Fruit fly (Drosophila melanogaster) whole organism, prepupa: ENCODE data around the gene Cyp18a1.

Source experiments
- Blimp-1 ChIP-seq: fragments of 200-800 bp; sonication (Bioruptor generic); optimal IDR thresholded peaks from 3 replicates; lab custom pipeline; 2017; ENCODE audit warnings: missing biosample characterization, missing genetic modification characterization, mild to moderate bottlenecking, moderate library complexity, missing genetic modification reagents
- CG11902 ChIP-seq: fragments of 200-800 bp; sonication (Bioruptor generic); optimal IDR thresholded peaks from 3 replicates; lab custom pipeline; 2016; ENCODE audit warnings: missing biosample characterization, missing genetic modification characterization
- CG15336 ChIP-seq: fragments of 200-800 bp; sonication (Bioruptor generic); IDR thresholded peaks from 2 replicates; pipeline ENCODE4 v1.3.6; 2022; ENCODE audit warnings: missing biosample characterization, missing genetic modification characterization
- CG1621 ChIP-seq: fragments of 200-800 bp; sonication (Bioruptor generic); optimal IDR thresholded peaks from 3 replicates; lab custom pipeline; 2018; ENCODE audit warnings: missing biosample characterization, mild to moderate bottlenecking, missing genetic modification characterization
- CG16779 ChIP-seq: fragments of 200-800 bp; sonication (Bioruptor generic); optimal IDR thresholded peaks from 3 replicates; lab custom pipeline; 2017; ENCODE audit warnings: missing biosample characterization, mild to moderate bottlenecking, missing genetic modification characterization
- CG3032 ChIP-seq: fragments of 200-800 bp; optimal IDR thresholded peaks from 2 replicates; lab custom pipeline; 2019; ENCODE audit warnings: missing biosample characterization, mild to moderate bottlenecking, missing genetic modification characterization, moderate library complexity
- CG31627 ChIP-seq: fragments of 200-800 bp; sonication (Bioruptor generic); optimal IDR thresholded peaks from 3 replicates; lab custom pipeline; 2016; ENCODE audit warnings: missing biosample characterization, missing genetic modification characterization
- CG34406 ChIP-seq: fragments of 200-800 bp; sonication (Bioruptor generic); optimal IDR thresholded peaks from 3 replicates; lab custom pipeline; 2016; ENCODE audit warnings: missing biosample characterization, missing genetic modification characterization
- CG6163 ChIP-seq: fragments of 200-800 bp; sonication (Bioruptor generic); IDR thresholded peaks from 3 replicates; pipeline ENCODE4 v1.3.6; 2022; ENCODE audit warnings: missing biosample characterization, missing genetic modification characterization
- CG6276 ChIP-seq: fragments of 200-800 bp; sonication (Bioruptor generic); optimal IDR thresholded peaks from 2 replicates; lab custom pipeline; 2017; ENCODE audit warnings: missing biosample characterization, mild to moderate bottlenecking, missing genetic modification characterization
- CG6808 ChIP-seq: fragments of 200-800 bp; sonication (Bioruptor generic); optimal IDR thresholded peaks from 3 replicates; lab custom pipeline; 2017; ENCODE audit warnings: missing biosample characterization, missing genetic modification characterization, mild to moderate bottlenecking, moderate library complexity, missing genetic modification reagents
- CG6854 ChIP-seq: fragments of 200-800 bp; sonication (Bioruptor generic); optimal IDR thresholded peaks from 2 replicates; lab custom pipeline; 2017; ENCODE audit warnings: missing biosample characterization, mild to moderate bottlenecking, missing genetic modification characterization
- CG7368 ChIP-seq: fragments of 200-800 bp; sonication (Bioruptor generic); optimal IDR thresholded peaks from 3 replicates; lab custom pipeline; 2016; ENCODE audit warnings: missing biosample characterization, missing genetic modification characterization
- CG8119 ChIP-seq: fragments of 200-800 bp; sonication (Bioruptor generic); IDR thresholded peaks from 3 replicates; pipeline ENCODE4 v1.3.6; 2022; ENCODE audit warnings: missing biosample characterization, missing genetic modification characterization
- CG8632 ChIP-seq: fragments of 200-800 bp; sonication (Bioruptor generic); optimal IDR thresholded peaks from 3 replicates; lab custom pipeline; 2016; ENCODE audit warnings: missing biosample characterization, missing genetic modification characterization
- Eip75B ChIP-seq: fragments of 200-800 bp; sonication (Bioruptor generic); optimal IDR thresholded peaks from 3 replicates; lab custom pipeline; 2016; ENCODE audit warnings: missing biosample characterization, missing genetic modification characterization
- Eip78C ChIP-seq: fragments of 200-800 bp; sonication (Bioruptor generic); peaks from one replicate; lab custom pipeline; 2016; ENCODE audit warnings: missing biosample characterization, missing genetic modification characterization
- Eip93F ChIP-seq: fragments of 200-800 bp; sonication (Bioruptor generic); optimal IDR thresholded peaks from 2 replicates; lab custom pipeline; 2016; ENCODE audit warnings: missing biosample characterization, mild to moderate bottlenecking, missing genetic modification characterization
- Gug ChIP-seq: fragments of 200-800 bp; sonication (Bioruptor generic); IDR thresholded peaks from 2 replicates; pipeline ENCODE4 v1.3.6; 2022; ENCODE audit warnings: missing biosample characterization, missing genetic modification characterization
- Hr38 ChIP-seq: sonication (Bioruptor generic); optimal IDR thresholded peaks from 2 replicates; lab custom pipeline; 2016; ENCODE audit warnings: missing biosample characterization, missing genetic modification characterization
- Hr39 ChIP-seq: fragments of 200-800 bp; sonication (Bioruptor generic); optimal IDR thresholded peaks from 2 replicates; lab custom pipeline; 2016; ENCODE audit warnings: missing biosample characterization, missing genetic modification characterization
- Hr4 ChIP-seq: fragments of 200-800 bp; sonication (Bioruptor generic); optimal IDR thresholded peaks from 3 replicates; lab custom pipeline; 2016; ENCODE audit warnings: missing biosample characterization, missing genetic modification characterization
- Smox ChIP-seq: fragments of 200-800 bp; sonication (Bioruptor generic); optimal IDR thresholded peaks from 3 replicates; lab custom pipeline; 2016; ENCODE audit warnings: missing biosample characterization, missing genetic modification characterization
- Sox14 ChIP-seq: fragments of 200-800 bp; sonication (Bioruptor generic); optimal IDR thresholded peaks from 3 replicates; lab custom pipeline; 2016; ENCODE audit warnings: missing biosample characterization, missing genetic modification characterization
- acj6 ChIP-seq: fragments of 200-800 bp; sonication (Bioruptor generic); optimal IDR thresholded peaks from 3 replicates; lab custom pipeline; 2016; ENCODE audit warnings: missing biosample characterization, missing genetic modification characterization
- cyc ChIP-seq: fragments of 200-800 bp; sonication (Bioruptor generic); optimal IDR thresholded peaks from 3 replicates; lab custom pipeline; 2016; ENCODE audit warnings: missing biosample characterization, missing genetic modification characterization
- dsx ChIP-seq: fragments of 200-800 bp; optimal IDR thresholded peaks from 3 replicates; lab custom pipeline; 2019; ENCODE audit warnings: missing biosample characterization, mild to moderate bottlenecking, missing genetic modification characterization, moderate library complexity; ENCODE audit not compliant: poor library complexity, severe bottlenecking
- eg ChIP-seq: fragments of 200-800 bp; sonication (Bioruptor generic); IDR thresholded peaks from 3 replicates; pipeline ENCODE4 v1.3.6; 2022; ENCODE audit warnings: missing biosample characterization, missing genetic modification characterization
- esn ChIP-seq: fragments of 200-800 bp; sonication (Bioruptor generic); optimal IDR thresholded peaks from 2 replicates; lab custom pipeline; 2016; ENCODE audit warnings: missing biosample characterization, mild to moderate bottlenecking, missing genetic modification characterization, moderate library complexity
- fd59A ChIP-seq: fragments of 200-800 bp; sonication (Bioruptor generic); optimal IDR thresholded peaks from 2 replicates; lab custom pipeline; 2017; ENCODE audit warnings: missing biosample characterization, mild to moderate bottlenecking, missing genetic modification characterization, missing genetic modification reagents
- fkh ChIP-seq: fragments of 200-800 bp; sonication (Bioruptor generic); optimal IDR thresholded peaks from 3 replicates; lab custom pipeline; 2017; ENCODE audit warnings: missing biosample characterization, mild to moderate bottlenecking, missing genetic modification characterization, moderate library complexity
- lz ChIP-seq: fragments of 200-800 bp; sonication (Bioruptor generic); optimal IDR thresholded peaks from 3 replicates; lab custom pipeline; 2016; ENCODE audit warnings: missing biosample characterization, missing genetic modification characterization
- net ChIP-seq: fragments of 200-800 bp; sonication (Bioruptor generic); optimal IDR thresholded peaks from 3 replicates; lab custom pipeline; 2016; ENCODE audit warnings: missing biosample characterization, missing genetic modification characterization
- ss ChIP-seq, 2 experiments: fragments of 200-800 bp; sonication (Bioruptor generic); optimal IDR thresholded peaks; 2 replicates in 1 of 2; 3 replicates in 1 of 2; lab custom pipeline; 2017 to 2018; ENCODE audit warnings: mild to moderate bottlenecking in 2 of 2, missing biosample characterization in 2 of 2, missing genetic modification characterization in 2 of 2, moderate library complexity in 1 of 2
- svp ChIP-seq: fragments of 200-800 bp; sonication (Bioruptor generic); peaks from one replicate; lab custom pipeline; 2016; ENCODE audit warnings: missing biosample characterization, missing genetic modification characterization

The Cyp18a1 gene

dm6 chrX:18657502-18657947 is 35.3 kb downstream of the Cyp18a1 start, which contains the start of gene fu:
Gene fu (plus strand): TSS chrX:18657755.
- TF ChIP-seq CG6276 (GFP tag; lab: Kevin White, UChicago) = no peak
- 0 out of 3 replicates have a peak, but pooled peaks have one; percentile 33 for TF ChIP-seq CG6163 (GFP tag; lab: Robert Waterston, UW)
- TF ChIP-seq Hr4 (GFP tag; lab: Kevin White, UChicago) = no peak
- TF ChIP-seq eg = peak; percentile 30; the same call in 1 of the 3 replicates
- TF ChIP-seq Eip75B (GFP tag; lab: Kevin White, UChicago) = no peak
- TF ChIP-seq Sox14 (GFP tag; lab: Kevin White, UChicago) = peak; percentile 19
- peak; percentile 30 for TF ChIP-seq CG34406 (GFP tag; lab: Kevin White, UChicago)
- no peak for TF ChIP-seq Eip78C (GFP tag; lab: Kevin White, UChicago)
- no peak for TF ChIP-seq ss (GFP tag; optimal IDR thresholded peaks at IDR 0.05; lab: Kevin White, UChicago)
- peak; percentile 10 for TF ChIP-seq esn
- TF ChIP-seq acj6 = no peak
- no peak for TF ChIP-seq CG11902
- peak; percentile 14 for TF ChIP-seq CG6854
- TF ChIP-seq CG31627 = no peak
- TF ChIP-seq CG15336 (GFP tag; lab: Robert Waterston, UW) = no peak
- TF ChIP-seq Gug (GFP tag; lab: Robert Waterston, UW) = no peak
- TF ChIP-seq lz = peak; percentile 4

dm6 chrX:18657012-18657411 is 35.8 kb downstream of the Cyp18a1 start, which contains the start of gene CG6659:
Gene CG6659 (minus strand): TSS chrX:18657286.
- 0 out of 3 replicates have a peak, but pooled peaks have one; percentile 14 for TF ChIP-seq eg
- TF ChIP-seq CG1621 (tag; lab: Kevin White, UChicago) = peak; percentile 17
- TF ChIP-seq lz = no peak
- no peak for TF ChIP-seq CG16779
- no peak for TF ChIP-seq Smox
- TF ChIP-seq, all 60 proteins: peak for 2

- TF ChIP-seq CG6854 = no peak
- TF ChIP-seq Eip93F = no peak
- TF ChIP-seq dsx (GFP tag; lab: Kevin White, UChicago) = peak; percentile 35
- no peak for TF ChIP-seq eg
Observed at dm6 chrX:18652879-18653278, 40.0 kb downstream of the Cyp18a1 start, which contains the start of gene Ing3. Gene Ing3 (minus strand): TSS chrX:18653091.

dm6 chrX:18650252-18650651 is 42.6 kb downstream of the Cyp18a1 start, which contains the start of gene Hou:
Gene Hou (minus strand): TSS chrX:18650444.
- TF ChIP-seq CG6808 (GFP tag; lab: Kevin White, UChicago) (no peak), CG7368 (GFP tag; lab: Kevin White, UChicago) (no peak), Sox14 (GFP tag; lab: Kevin White, UChicago) (peak; percentile 33), Eip75B (GFP tag; lab: Kevin White, UChicago) (no peak), fd59A (GFP tag; lab: Kevin White, UChicago) (no peak), Hr39 (GFP tag; lab: Kevin White, UChicago) (no peak), Blimp-1 (GFP tag; lab: Kevin White, UChicago) (no peak), CG8632 (no peak), CG15336 (GFP tag; lab: Robert Waterston, UW) (no peak), CG8119 (GFP tag; lab: Robert Waterston, UW) (no peak), dsx (GFP tag; lab: Kevin White, UChicago) (peak; percentile 19), net (GFP tag; lab: Kevin White, UChicago) (no peak), fkh (GFP tag; lab: Kevin White, UChicago) (no peak), CG6276 (GFP tag; lab: Kevin White, UChicago) (no peak), lz (no peak), Hr4 (GFP tag; lab: Kevin White, UChicago) (no peak), cyc (GFP tag; lab: Kevin White, UChicago) (no peak)

- TF ChIP-seq CG8119 (GFP tag; lab: Robert Waterston, UW) (no peak), CG3032 (tag; lab: Kevin White, UChicago) (no peak), CG6276 (GFP tag; lab: Kevin White, UChicago) (no peak), Eip78C (GFP tag; lab: Kevin White, UChicago) (peak; percentile 12), CG6163 (GFP tag; lab: Robert Waterston, UW) (no peak), lz (no peak), Eip75B (GFP tag; lab: Kevin White, UChicago) (no peak), svp (peak; percentile 18), Hr38 (GFP tag; lab: Kevin White, UChicago) (no peak)
Observed at dm6 chrX:18647961-18648360, 44.9 kb downstream of the Cyp18a1 start, which contains the start of gene Nup35. Gene Nup35 (plus strand): TSS chrX:18648182.
